Fruit fly (Drosophila melanogaster): Measurements from ENCODE around the gene Lam.

Gene Lam

DNA sequence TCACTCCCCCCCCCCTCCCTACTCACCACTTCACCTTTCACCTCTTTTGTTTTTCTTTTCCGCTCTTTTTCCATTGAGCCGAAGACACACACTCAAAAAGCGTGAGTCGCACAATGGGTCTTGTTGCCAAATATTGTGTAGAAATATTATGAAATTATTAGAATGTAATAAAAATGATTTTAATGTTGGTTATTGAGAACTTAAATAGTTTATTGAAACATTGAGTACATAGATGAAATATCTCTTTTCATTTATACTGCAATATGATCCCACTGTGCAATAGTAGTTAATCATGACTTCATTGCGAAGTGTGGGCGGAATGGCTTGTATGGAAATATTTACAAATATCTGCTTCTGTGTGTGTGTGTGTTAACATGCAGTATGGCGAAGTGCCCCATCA lies 24.8 kb downstream of the Lam start:
- TF ChIP-seq Myc (optimal IDR thresholded peaks at IDR 0.05) (no peak), HLH106 (tag; optimal IDR thresholded peaks at IDR 0.05) (peak; percentile 14), foxo (GFP tag; optimal IDR thresholded peaks at IDR 0.05) (peak in 1 of 2 experiments; percentile 2), OdsH (GFP tag; optimal IDR thresholded peaks at IDR 0.05) (no peak), Vsx2 (GFP tag; optimal IDR thresholded peaks at IDR 0.05; ENCODE audit: partially characterized antibody) (no peak)

DNA sequence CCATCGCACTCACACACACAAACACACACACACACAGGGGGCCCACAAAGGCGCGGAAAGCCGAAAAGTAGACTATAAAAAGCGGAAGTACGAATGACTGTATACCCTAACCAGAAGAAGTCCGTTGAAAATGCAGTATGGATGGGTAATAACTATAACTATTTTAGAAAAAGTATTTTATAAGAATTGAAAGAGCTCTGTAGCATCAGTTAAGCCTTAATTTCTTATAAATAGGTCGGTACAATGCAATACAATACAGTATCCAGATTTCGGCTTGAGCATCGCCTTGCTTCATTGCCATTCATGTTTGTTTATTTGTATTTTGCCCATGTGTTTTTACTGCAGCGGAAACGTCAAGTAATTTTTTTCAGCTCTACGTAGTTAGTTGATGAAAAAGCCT lies 27.2 kb downstream of the Lam start:
- TF ChIP-seq tai (GFP tag; optimal IDR thresholded peaks at IDR 0.05), result no peak
- TF ChIP-seq Hr83 (GFP tag; optimal IDR thresholded peaks at IDR 0.05; ENCODE audit: poor library complexity, severe bottlenecking), result no peak
- TF ChIP-seq rgr (GFP tag; optimal IDR thresholded peaks at IDR 0.05), result peak; percentile 24
- no peak for TF ChIP-seq usp (GFP tag; optimal IDR thresholded peaks at IDR 0.05)
- no peak for TF ChIP-seq dsf (GFP tag; optimal IDR thresholded peaks at IDR 0.05; ENCODE audit: borderline replicate concordance)
- peak; percentile 40 for TF ChIP-seq fru (GFP tag; optimal IDR thresholded peaks at IDR 0.05)
- TF ChIP-seq dl (GFP tag; optimal IDR thresholded peaks at IDR 0.05; ENCODE audit: insufficient read depth in 1 of 2, partially characterized antibody in 2 of 2), result no peak
- no peak for TF ChIP-seq GATAd (GFP tag; optimal IDR thresholded peaks at IDR 0.05)
- TF ChIP-seq CG32264 (GFP tag; optimal IDR thresholded peaks at IDR 0.05), result no peak
- no peak for TF ChIP-seq Hnf4 (GFP tag; optimal IDR thresholded peaks at IDR 0.05)
- no peak for TF ChIP-seq Mio (GFP tag; optimal IDR thresholded peaks at IDR 0.05)
- TF ChIP-seq CrebA (GFP tag; optimal IDR thresholded peaks at IDR 0.05; ENCODE audit: borderline replicate concordance), result no peak
- no peak for TF ChIP-seq Abd-B (GFP tag; optimal IDR thresholded peaks at IDR 0.05)
- no peak for TF ChIP-seq Sp1 (GFP tag; optimal IDR thresholded peaks at IDR 0.05)
- no peak for TF ChIP-seq brk (GFP tag; optimal IDR thresholded peaks at IDR 0.05)
- no peak for TF ChIP-seq Myc (optimal IDR thresholded peaks at IDR 0.05)
- peak; percentile 54 for TF ChIP-seq HLH106 (tag; optimal IDR thresholded peaks at IDR 0.05)
- TF ChIP-seq sv (GFP tag; optimal IDR thresholded peaks at IDR 0.05), result no peak
- TF ChIP-seq foxo (GFP tag; optimal IDR thresholded peaks at IDR 0.05), result peak in 1 of 2 experiments; percentile 34
- TF ChIP-seq woc (GFP tag; optimal IDR thresholded peaks at IDR 0.05), result no peak
- TF ChIP-seq Hr78 (GFP tag; optimal IDR thresholded peaks at IDR 0.05), result no peak
- no peak for TF ChIP-seq Rel (GFP tag; optimal IDR thresholded peaks at IDR 0.05)
- TF ChIP-seq Rel (tag; optimal IDR thresholded peaks at IDR 0.05), result no peak
- no peak for TF ChIP-seq lola (GFP tag; optimal IDR thresholded peaks at IDR 0.05)
- TF ChIP-seq Dif (GFP tag; optimal IDR thresholded peaks at IDR 0.05; ENCODE audit: partially characterized antibody), result no peak
- TF ChIP-seq dmrt93B (GFP tag; optimal IDR thresholded peaks at IDR 0.05), result peak; percentile 12
- no peak for TF ChIP-seq Jra (GFP tag; optimal IDR thresholded peaks at IDR 0.05)
- TF ChIP-seq Dfd (GFP tag; optimal IDR thresholded peaks at IDR 0.05), result peak; percentile 53
- peak; percentile 23 for TF ChIP-seq OdsH (GFP tag; optimal IDR thresholded peaks at IDR 0.05)
- no peak for TF ChIP-seq jim (GFP tag; optimal IDR thresholded peaks at IDR 0.05)
- peak; percentile 35 for TF ChIP-seq h (GFP tag; optimal IDR thresholded peaks at IDR 0.05)
- peak; percentile 32 for TF ChIP-seq ey (GFP tag; optimal IDR thresholded peaks at IDR 0.05)
- no peak for TF ChIP-seq N (GFP tag; optimal IDR thresholded peaks at IDR 0.05)
- TF ChIP-seq br (GFP tag; optimal IDR thresholded peaks at IDR 0.05), result no peak
- TF ChIP-seq psq (GFP tag; optimal IDR thresholded peaks at IDR 0.05), result no peak
- TF ChIP-seq CG9705 (GFP tag; optimal IDR thresholded peaks at IDR 0.05), result no peak
- TF ChIP-seq sage (GFP tag; optimal IDR thresholded peaks at IDR 0.05), result no peak
- TF ChIP-seq pan (optimal IDR thresholded peaks at IDR 0.05), result no peak
- TF ChIP-seq Vsx2 (GFP tag; optimal IDR thresholded peaks at IDR 0.05; ENCODE audit: partially characterized antibody), result no peak

DNA sequence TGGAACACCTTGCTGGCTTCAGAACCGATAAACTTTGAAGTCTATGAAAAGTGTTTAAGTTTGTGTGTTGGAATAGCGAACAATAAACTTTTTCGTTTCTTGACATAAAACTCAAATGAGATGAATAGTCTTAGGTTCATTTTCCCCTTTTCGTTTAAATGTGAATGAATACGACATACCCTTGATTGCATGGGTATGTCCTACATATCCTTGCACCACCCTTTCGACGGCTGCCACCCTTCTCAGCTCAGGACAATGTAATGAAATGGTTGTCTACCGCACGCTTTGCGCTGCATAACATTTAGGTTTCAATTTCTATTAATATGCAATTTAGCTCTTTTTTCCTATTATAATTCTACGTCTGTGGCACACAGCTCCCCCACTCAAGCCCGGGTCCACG lies 38.7 kb downstream of the Lam start, which contains the start of gene CG14011:
Gene CG14011 (minus strand): TSS at position 101 of the 400 bp plus-strand sequence.
- TF ChIP-seq woc (GFP tag; optimal IDR thresholded peaks at IDR 0.05) (no peak), CG32264 (GFP tag; optimal IDR thresholded peaks at IDR 0.05) (no peak), dsf (GFP tag; optimal IDR thresholded peaks at IDR 0.05; ENCODE audit: borderline replicate concordance) (no peak), Dfd (GFP tag; optimal IDR thresholded peaks at IDR 0.05) (no peak), tai (GFP tag; optimal IDR thresholded peaks at IDR 0.05) (no peak), CG9705 (GFP tag; optimal IDR thresholded peaks at IDR 0.05) (no peak), HLH106 (tag; optimal IDR thresholded peaks at IDR 0.05) (no peak), br (GFP tag; optimal IDR thresholded peaks at IDR 0.05) (no peak), foxo (GFP tag; optimal IDR thresholded peaks at IDR 0.05) (no peak), GATAd (GFP tag; optimal IDR thresholded peaks at IDR 0.05) (no peak), dmrt93B (GFP tag; optimal IDR thresholded peaks at IDR 0.05) (no peak), OdsH (GFP tag; optimal IDR thresholded peaks at IDR 0.05) (no peak), Abd-B (GFP tag; optimal IDR thresholded peaks at IDR 0.05) (no peak), Jra (GFP tag; optimal IDR thresholded peaks at IDR 0.05) (no peak)

Data from whole organism, wandering third instar larva.